Worm (Caenorhabditis elegans) whole organism, L4/young adult: ENCODE results near the gene prkl-1.

Experiments used
- W03F9.2 ChIP-seq: fragments of 150-350 bp; optimal IDR thresholded peaks from 2 replicates; lab custom pipeline; 2014; ENCODE audit warnings: missing biosample characterization, missing genetic modification characterization
- dao-5 ChIP-seq: sonication (generic microtip); optimal IDR thresholded peaks from 2 replicates; lab custom pipeline; 2016; ENCODE audit warnings: missing genotype, missing genetic modification characterization, moderate library complexity, missing compliant biosample characterization

DNA sequence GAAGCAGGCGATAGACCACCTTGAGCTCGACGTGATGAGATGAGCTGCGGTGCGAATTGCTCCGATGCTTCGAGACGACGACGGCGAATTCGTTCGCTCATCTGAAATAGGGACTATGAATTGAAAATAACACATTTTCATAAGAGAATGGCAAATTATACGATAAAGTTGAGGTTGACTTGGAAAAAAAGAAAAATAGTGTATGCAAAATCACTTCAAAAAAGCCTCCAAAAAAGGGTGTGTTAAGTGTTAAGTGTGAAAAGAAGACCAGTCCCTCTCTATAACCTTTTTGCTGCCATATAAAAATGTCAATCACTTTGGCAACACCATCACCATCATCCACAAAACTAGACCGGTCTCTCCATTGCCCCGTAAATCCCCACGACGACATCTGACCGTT, at the start of gene prkl-1:
- TF ChIP-seq dao-5 (no peak), W03F9.2 (tag; lab: Kevin White, UChicago) (no peak)
